Worm (Caenorhabditis elegans) whole organism, young adult: ENCODE measurements around the gene bre-5.
A peak's percentile ranks its signal among the peaks of the same experiment; 100 is the strongest.

Source experiments
- B0336.3 ChIP-seq: fragments of 200-800 bp; sonication (Bioruptor generic); IDR thresholded peaks from 2 replicates; pipeline ENCODE4 v1.3.6; 2022; ENCODE audit warnings: missing genetic modification characterization, missing compliant biosample characterization
- F39B2.1 ChIP-seq: fragments of 200-800 bp; sonication (Bioruptor generic); IDR thresholded peaks from 2 replicates; pipeline ENCODE4 v1.3.6; 2022; ENCODE audit warnings: missing genetic modification reagents, missing genetic modification characterization, missing compliant biosample characterization
- F52B5.7 ChIP-seq: sonication (generic microtip); optimal IDR thresholded peaks from 2 replicates; lab custom pipeline; 2016; ENCODE audit warnings: mild to moderate bottlenecking, missing genetic modification characterization, missing compliant biosample characterization
- F55B11.4 ChIP-seq: sonication (generic microtip); optimal IDR thresholded peaks from 2 replicates; lab custom pipeline; 2016; ENCODE audit warnings: missing compliant biosample characterization, missing genetic modification characterization, borderline replicate concordance; ENCODE audit not compliant: insufficient read depth
- F57A8.1 ChIP-seq: fragments of 200-800 bp; sonication (Bioruptor generic); optimal IDR thresholded peaks from 2 replicates; lab custom pipeline; 2018; ENCODE audit warnings: mild to moderate bottlenecking, missing genetic modification characterization, moderate library complexity, missing compliant biosample characterization
- F57C9.4 ChIP-seq: sonication (generic microtip); optimal IDR thresholded peaks from 2 replicates; lab custom pipeline; 2017; ENCODE audit warnings: mild to moderate bottlenecking, missing genetic modification characterization, missing compliant biosample characterization
- ama-1 ChIP-seq, 3 experiments: fragments of 150-350 bp in 1 of 3; sonication (generic microtip) in 2 of 3; optimal IDR thresholded peaks; 2 replicates each; lab custom pipeline; 2014 to 2018; ENCODE audit warnings: missing biosample characterization in 2 of 3, missing genetic modification characterization in 2 of 3, missing genetic modification reagents in 2 of 3
- bed-2 ChIP-seq: fragments of 200-800 bp; sonication (Bioruptor generic); IDR thresholded peaks from 2 replicates; pipeline ENCODE4 v1.3.6; 2022; ENCODE audit warnings: missing genetic modification reagents, missing genetic modification characterization, missing compliant biosample characterization
- ccch-3 ChIP-seq: fragments of 200-800 bp; sonication (Bioruptor generic); optimal IDR thresholded peaks from 2 replicates; lab custom pipeline; 2018; ENCODE audit warnings: mild to moderate bottlenecking, missing genetic modification characterization, missing compliant biosample characterization
- ceh-100 ChIP-seq: fragments of 200-800 bp; sonication (Bioruptor generic); IDR thresholded peaks from 2 replicates; pipeline ENCODE4 v1.3.6; 2022; ENCODE audit warnings: missing genetic modification reagents, missing genetic modification characterization, missing compliant biosample characterization
- ceh-40 ChIP-seq: fragments of 200-800 bp; sonication (Bioruptor generic); IDR thresholded peaks from 2 replicates; pipeline ENCODE4 v1.3.6; 2022; ENCODE audit warnings: missing genetic modification characterization, missing compliant biosample characterization
- ceh-91 ChIP-seq: fragments of 200-800 bp; sonication (Bioruptor generic); IDR thresholded peaks from 2 replicates; pipeline ENCODE4 v1.3.6; 2022; ENCODE audit warnings: missing genetic modification reagents, missing genetic modification characterization, missing compliant biosample characterization
- efl-1 ChIP-seq: fragments of 150-350 bp; optimal IDR thresholded peaks from 2 replicates; lab custom pipeline; 2014; ENCODE audit warnings: missing biosample characterization, missing genetic modification reagents, missing genetic modification characterization
- egl-44 ChIP-seq: fragments of 200-800 bp; sonication (Bioruptor generic); IDR thresholded peaks from 2 replicates; pipeline ENCODE4 v1.3.6; 2022; ENCODE audit warnings: missing genetic modification reagents, missing genetic modification characterization, missing compliant biosample characterization
- gei-17 ChIP-seq: fragments of 200-800 bp; sonication (Bioruptor generic); optimal IDR thresholded peaks from 2 replicates; lab custom pipeline; 2018; ENCODE audit warnings: mild to moderate bottlenecking, missing genetic modification characterization, missing compliant biosample characterization
- let-607 ChIP-seq, 2 experiments: fragments of 200-800 bp in 1 of 2; sonication (Bioruptor generic) in 1 of 2; sonication (generic microtip) in 1 of 2; optimal IDR thresholded peaks; 2 replicates each; lab custom pipeline; 2016 to 2018; ENCODE audit warnings: mild to moderate bottlenecking in 2 of 2, missing compliant biosample characterization in 2 of 2, missing genetic modification characterization in 2 of 2, moderate library complexity in 2 of 2, missing genotype in 1 of 2
- lin-40 ChIP-seq: sonication (generic microtip); optimal IDR thresholded peaks from 2 replicates; lab custom pipeline; 2016; ENCODE audit warnings: missing genetic modification characterization, mild to moderate bottlenecking, missing compliant biosample characterization, missing genotype, missing genetic modification reagents
- lin-54 ChIP-seq: fragments of 200-800 bp; sonication (Bioruptor generic); optimal IDR thresholded peaks from 2 replicates; lab custom pipeline; 2018; ENCODE audit warnings: mild to moderate bottlenecking, missing genetic modification characterization, missing compliant biosample characterization
- lir-1 ChIP-seq: fragments of 200-800 bp; sonication (Bioruptor generic); conservative IDR thresholded peaks from 2 replicates; pipeline ENCODE4 v1.3.6; 2022; ENCODE audit warnings: missing genetic modification reagents, missing genetic modification characterization, missing compliant biosample characterization
- madf-3 ChIP-seq: fragments of 200-800 bp; sonication (Bioruptor generic); IDR thresholded peaks from 2 replicates; pipeline ENCODE4 v1.3.6; 2022; ENCODE audit warnings: missing genetic modification reagents, missing genetic modification characterization, missing compliant biosample characterization
- madf-6 ChIP-seq: fragments of 200-800 bp; sonication (Bioruptor generic); IDR thresholded peaks from 2 replicates; pipeline ENCODE4 v1.3.6; 2022; ENCODE audit warnings: missing genetic modification reagents, missing genetic modification characterization, missing compliant biosample characterization
- madf-8 ChIP-seq: fragments of 200-800 bp; sonication (Bioruptor generic); conservative IDR thresholded peaks from 2 replicates; pipeline ENCODE4 v1.3.6; 2022; ENCODE audit warnings: missing genetic modification reagents, missing genetic modification characterization, missing compliant biosample characterization
- nfya-2 ChIP-seq: fragments of 200-800 bp; sonication (Bioruptor generic); IDR thresholded peaks from 2 replicates; pipeline ENCODE4 v1.3.6; 2022; ENCODE audit warnings: missing genetic modification reagents, missing genetic modification characterization, missing compliant biosample characterization
- nhr-120 ChIP-seq: fragments of 200-800 bp; sonication (Bioruptor generic); IDR thresholded peaks from 2 replicates; pipeline ENCODE4 v1.3.6; 2022; ENCODE audit warnings: missing genetic modification characterization, missing compliant biosample characterization
- pbrm-1 ChIP-seq: fragments of 200-800 bp; sonication (Bioruptor generic); IDR thresholded peaks from 2 replicates; pipeline ENCODE4 v1.3.6; 2022; ENCODE audit warnings: missing genetic modification reagents, missing genetic modification characterization, missing compliant biosample characterization
- rpc-1 ChIP-seq, 2 experiments: fragments of 150-350 bp in 1 of 2; sonication (generic microtip) in 1 of 2; optimal IDR thresholded peaks; 2 replicates each; lab custom pipeline; 2014 to 2018; ENCODE audit warnings: missing biosample characterization in 1 of 2, missing genetic modification characterization in 1 of 2, missing genetic modification reagents in 1 of 2, missing genotype in 1 of 2
- snpc-4 ChIP-seq, 5 experiments: fragments of 150-350 bp in 1 of 5; sonication (generic microtip) in 4 of 5; optimal IDR thresholded peaks; 2 replicates each; lab custom pipeline; 2014 to 2018; ENCODE audit warnings: missing genetic modification characterization in 5 of 5, missing biosample characterization in 3 of 5, antibody characterized with exemption in 2 of 5, mild to moderate bottlenecking in 2 of 5, missing compliant biosample characterization in 2 of 5, missing genotype in 2 of 5, moderate library complexity in 2 of 5, missing genetic modification reagents in 1 of 5
- xnd-1 ChIP-seq: sonication (generic microtip); optimal IDR thresholded peaks from 2 replicates; lab custom pipeline; 2016; ENCODE audit warnings: missing genotype, missing genetic modification reagents, missing genetic modification characterization, missing compliant biosample characterization
- zim-3 ChIP-seq: sonication (generic microtip); optimal IDR thresholded peaks from 2 replicates; lab custom pipeline; 2017; ENCODE audit warnings: mild to moderate bottlenecking, missing genetic modification characterization, moderate library complexity, missing compliant biosample characterization
- ztf-22 ChIP-seq: fragments of 200-800 bp; sonication (Bioruptor generic); optimal IDR thresholded peaks from 2 replicates; lab custom pipeline; 2018; ENCODE audit warnings: mild to moderate bottlenecking, missing genetic modification characterization, moderate library complexity, missing compliant biosample characterization

The bre-5 gene

ce11 chrIV:12068590-12068989 lies 17.6 kb upstream of the bre-5 start, which contains the start of gene bath-37:
TSS of gene bath-37 (plus strand) at chrIV:12068890.
- TF ChIP-seq B0336.3 = no peak
- TF ChIP-seq gei-17 (GFP tag; lab: Kevin White, UChicago) = no peak
- no peak for TF ChIP-seq F57C9.4 (tag; lab: Kevin White, UChicago)
- TF ChIP-seq zim-3 (tag; lab: Kevin White, UChicago) = no peak
- no peak for TF ChIP-seq F55B11.4 (tag; lab: Kevin White, UChicago)
- TF ChIP-seq bed-2 (GFP tag; lab: Robert Waterston, UW) = no peak
- TF ChIP-seq ztf-22 (GFP tag; lab: Kevin White, UChicago) = no peak
- TF ChIP-seq xnd-1 = no peak
- TF ChIP-seq F57A8.1 (GFP tag; lab: Kevin White, UChicago) = no peak

ce11 chrIV:12061229-12061628 lies 10.2 kb upstream of the bre-5 start, which contains the start of gene K08E4.8:
TSS of gene K08E4.8 (minus strand) at chrIV:12061329.
- no peak for TF ChIP-seq F52B5.7 (tag; lab: Kevin White, UChicago)
- TF ChIP-seq, all 124 proteins: peak for 0

ce11 chrIV:12057508-12057907 lies 6.5 kb upstream of the bre-5 start, which contains the start of gene K08E4.3:
TSS of gene K08E4.3 (plus strand) at chrIV:12057742.
- TF ChIP-seq lin-54 (GFP tag; lab: Kevin White, UChicago) (no peak), F57C9.4 (tag; lab: Kevin White, UChicago) (no peak), snpc-4 (GFP tag; optimal IDR thresholded peaks at IDR 0.05; lab: Kevin White, UChicago) (no peak), snpc-4 (tag; optimal IDR thresholded peaks at IDR 0.05; lab: Kevin White, UChicago) (no peak), rpc-1 (optimal IDR thresholded peaks at IDR 0.05; lab: Kevin White, UChicago) (no peak), rpc-1 (tag; optimal IDR thresholded peaks at IDR 0.05; lab: Kevin White, UChicago) (no peak), lir-1 (no peak), let-607 (tag; optimal IDR thresholded peaks at IDR 0.05; lab: Kevin White, UChicago) (no peak), ceh-100 (GFP tag; lab: Robert Waterston, UW) (no peak), F39B2.1 (GFP tag; lab: Robert Waterston, UW) (no peak), nhr-120 (no peak)

- TF ChIP-seq madf-8 (0 out of 2 replicates have a peak, but pooled peaks have one; percentile 18), xnd-1 (peak; percentile 28), madf-6 (GFP tag; lab: Robert Waterston, UW) (peak; percentile 57; the same call in 1 of the 2 replicates), ceh-91 (GFP tag; lab: Robert Waterston, UW) (0 out of 2 replicates have a peak, but pooled peaks have one; percentile 8), efl-1 (GFP tag; lab: Kevin White, UChicago) (peak; percentile 58), ccch-3 (GFP tag; lab: Kevin White, UChicago) (no peak)
- TF ChIP-seq, all 124 proteins: peak for 5
These were observed 5.6 kb upstream of the bre-5 start, which contains the start of gene K08E4.2 for ce11 chrIV:12056603-12057002. TSS of gene K08E4.2 (minus strand) at chrIV:12056656.

ce11 chrIV:12052461-12052860 lies 1.4 kb upstream of the bre-5 start:
- TF ChIP-seq zim-3 (tag; lab: Kevin White, UChicago) (no peak), ceh-40 (no peak), ama-1 (optimal IDR thresholded peaks at IDR 0.05; lab: Kevin White, UChicago) (no peak), ama-1 (GFP tag; optimal IDR thresholded peaks at IDR 0.05; lab: Kevin White, UChicago) (no peak), pbrm-1 (GFP tag; lab: Robert Waterston, UW) (no peak), nfya-2 (GFP tag; lab: Robert Waterston, UW) (no peak), let-607 (tag; optimal IDR thresholded peaks at IDR 0.05; lab: Kevin White, UChicago) (no peak), egl-44 (GFP tag; lab: Robert Waterston, UW) (no peak), madf-3 (no peak), lin-40 (tag; lab: Kevin White, UChicago) (no peak)
